Fruit fly (Drosophila melanogaster) whole organism, prepupa: ENCODE data around the gene SK.

Experiments used
- Blimp-1 ChIP-seq: fragments of 200-800 bp; sonication (Bioruptor generic); optimal IDR thresholded peaks from 3 replicates; lab custom pipeline; 2017; ENCODE audit warnings: missing biosample characterization, missing genetic modification characterization, mild to moderate bottlenecking, moderate library complexity, missing genetic modification reagents
- CG10631 ChIP-seq: fragments of 200-800 bp; sonication (Bioruptor generic); optimal IDR thresholded peaks from 2 replicates; lab custom pipeline; 2016; ENCODE audit warnings: missing biosample characterization, missing genetic modification characterization
- CG10669 ChIP-seq: fragments of 200-800 bp; sonication (Bioruptor generic); optimal IDR thresholded peaks from 3 replicates; lab custom pipeline; 2018; ENCODE audit warnings: missing biosample characterization, mild to moderate bottlenecking, missing genetic modification characterization, moderate library complexity
- CG11762 ChIP-seq: fragments of 200-800 bp; sonication (Bioruptor generic); optimal IDR thresholded peaks from 3 replicates; lab custom pipeline; 2016; ENCODE audit warnings: missing biosample characterization, missing genetic modification characterization; ENCODE audit not compliant: insufficient read depth
- CG3032 ChIP-seq: fragments of 200-800 bp; optimal IDR thresholded peaks from 2 replicates; lab custom pipeline; 2019; ENCODE audit warnings: missing biosample characterization, mild to moderate bottlenecking, missing genetic modification characterization, moderate library complexity
- CG31627 ChIP-seq: fragments of 200-800 bp; sonication (Bioruptor generic); optimal IDR thresholded peaks from 3 replicates; lab custom pipeline; 2016; ENCODE audit warnings: missing biosample characterization, missing genetic modification characterization
- CG34406 ChIP-seq: fragments of 200-800 bp; sonication (Bioruptor generic); optimal IDR thresholded peaks from 3 replicates; lab custom pipeline; 2016; ENCODE audit warnings: missing biosample characterization, missing genetic modification characterization
- CG3919 ChIP-seq: fragments of 200-800 bp; sonication (Bioruptor generic); optimal IDR thresholded peaks from 3 replicates; lab custom pipeline; 2016; ENCODE audit warnings: missing biosample characterization, missing genetic modification characterization
- CG6163 ChIP-seq: fragments of 200-800 bp; sonication (Bioruptor generic); IDR thresholded peaks from 3 replicates; pipeline ENCODE4 v1.3.6; 2022; ENCODE audit warnings: missing biosample characterization, missing genetic modification characterization
- CG6792 ChIP-seq: fragments of 200-800 bp; sonication (Bioruptor generic); optimal IDR thresholded peaks from 3 replicates; lab custom pipeline; 2016; ENCODE audit warnings: missing biosample characterization, missing genetic modification characterization
- CG6808 ChIP-seq: fragments of 200-800 bp; sonication (Bioruptor generic); optimal IDR thresholded peaks from 3 replicates; lab custom pipeline; 2017; ENCODE audit warnings: missing biosample characterization, missing genetic modification characterization, mild to moderate bottlenecking, moderate library complexity, missing genetic modification reagents
- CG6854 ChIP-seq: fragments of 200-800 bp; sonication (Bioruptor generic); optimal IDR thresholded peaks from 2 replicates; lab custom pipeline; 2017; ENCODE audit warnings: missing biosample characterization, mild to moderate bottlenecking, missing genetic modification characterization
- CG8319 ChIP-seq: fragments of 200-800 bp; sonication (Bioruptor generic); optimal IDR thresholded peaks from 3 replicates; lab custom pipeline; 2016; ENCODE audit warnings: missing biosample characterization, missing genetic modification characterization
- Eip78C ChIP-seq: fragments of 200-800 bp; sonication (Bioruptor generic); peaks from one replicate; lab custom pipeline; 2016; ENCODE audit warnings: missing biosample characterization, missing genetic modification characterization
- Ets21C ChIP-seq: fragments of 200-800 bp; sonication (Bioruptor generic); optimal IDR thresholded peaks from 3 replicates; lab custom pipeline; 2016; ENCODE audit warnings: missing biosample characterization, missing genetic modification characterization
- Hr38 ChIP-seq: sonication (Bioruptor generic); optimal IDR thresholded peaks from 2 replicates; lab custom pipeline; 2016; ENCODE audit warnings: missing biosample characterization, missing genetic modification characterization
- Lpt ChIP-seq: fragments of 200-800 bp; sonication (Bioruptor generic); optimal IDR thresholded peaks from 3 replicates; lab custom pipeline; 2016; ENCODE audit warnings: missing biosample characterization, missing genetic modification characterization
- Met ChIP-seq: fragments of 200-800 bp; sonication (Bioruptor generic); optimal IDR thresholded peaks from 3 replicates; lab custom pipeline; 2016; ENCODE audit warnings: missing biosample characterization, missing genetic modification characterization
- Smox ChIP-seq: fragments of 200-800 bp; sonication (Bioruptor generic); optimal IDR thresholded peaks from 3 replicates; lab custom pipeline; 2016; ENCODE audit warnings: missing biosample characterization, missing genetic modification characterization
- Sox102F ChIP-seq: fragments of 200-800 bp; sonication (Bioruptor generic); optimal IDR thresholded peaks from 2 replicates; lab custom pipeline; 2016; ENCODE audit warnings: missing biosample characterization, mild to moderate bottlenecking, missing genetic modification characterization
- achi ChIP-seq: fragments of 200-800 bp; sonication (Bioruptor generic); optimal IDR thresholded peaks from 3 replicates; lab custom pipeline; 2016; ENCODE audit warnings: missing biosample characterization, missing genetic modification characterization
- acj6 ChIP-seq: fragments of 200-800 bp; sonication (Bioruptor generic); optimal IDR thresholded peaks from 3 replicates; lab custom pipeline; 2016; ENCODE audit warnings: missing biosample characterization, missing genetic modification characterization
- cyc ChIP-seq: fragments of 200-800 bp; sonication (Bioruptor generic); optimal IDR thresholded peaks from 3 replicates; lab custom pipeline; 2016; ENCODE audit warnings: missing biosample characterization, missing genetic modification characterization
- dsx ChIP-seq: fragments of 200-800 bp; optimal IDR thresholded peaks from 3 replicates; lab custom pipeline; 2019; ENCODE audit warnings: missing biosample characterization, mild to moderate bottlenecking, missing genetic modification characterization, moderate library complexity; ENCODE audit not compliant: poor library complexity, severe bottlenecking
- esn ChIP-seq: fragments of 200-800 bp; sonication (Bioruptor generic); optimal IDR thresholded peaks from 2 replicates; lab custom pipeline; 2016; ENCODE audit warnings: missing biosample characterization, mild to moderate bottlenecking, missing genetic modification characterization, moderate library complexity
- fd59A ChIP-seq: fragments of 200-800 bp; sonication (Bioruptor generic); optimal IDR thresholded peaks from 2 replicates; lab custom pipeline; 2017; ENCODE audit warnings: missing biosample characterization, mild to moderate bottlenecking, missing genetic modification characterization, missing genetic modification reagents
- fd85E ChIP-seq: fragments of 200-800 bp; sonication (Bioruptor generic); optimal IDR thresholded peaks from 3 replicates; lab custom pipeline; 2016; ENCODE audit warnings: missing biosample characterization, missing genetic modification characterization
- fkh ChIP-seq: fragments of 200-800 bp; sonication (Bioruptor generic); optimal IDR thresholded peaks from 3 replicates; lab custom pipeline; 2017; ENCODE audit warnings: missing biosample characterization, mild to moderate bottlenecking, missing genetic modification characterization, moderate library complexity
- lz ChIP-seq: fragments of 200-800 bp; sonication (Bioruptor generic); optimal IDR thresholded peaks from 3 replicates; lab custom pipeline; 2016; ENCODE audit warnings: missing biosample characterization, missing genetic modification characterization
- salr ChIP-seq, 2 experiments: fragments of 200-800 bp; sonication (Bioruptor generic); optimal IDR thresholded peaks; 3 replicates each; lab custom pipeline; 2016 to 2018; ENCODE audit warnings: missing biosample characterization in 2 of 2, missing genetic modification characterization in 2 of 2, mild to moderate bottlenecking in 1 of 2
- spab ChIP-seq: fragments of 200-800 bp; sonication (Bioruptor generic); optimal IDR thresholded peaks from 2 replicates; lab custom pipeline; 2017; ENCODE audit warnings: missing biosample characterization, mild to moderate bottlenecking, missing genetic modification characterization, missing genetic modification reagents
- svp ChIP-seq: fragments of 200-800 bp; sonication (Bioruptor generic); peaks from one replicate; lab custom pipeline; 2016; ENCODE audit warnings: missing biosample characterization, missing genetic modification characterization
- topi ChIP-seq: fragments of 200-800 bp; sonication (Bioruptor generic); optimal IDR thresholded peaks from 3 replicates; lab custom pipeline; 2016; ENCODE audit warnings: missing biosample characterization, missing genetic modification characterization
- vri ChIP-seq: fragments of 200-800 bp; sonication (Bioruptor generic); optimal IDR thresholded peaks from 3 replicates; lab custom pipeline; 2016; ENCODE audit warnings: missing biosample characterization, mild to moderate bottlenecking, missing genetic modification characterization

Gene SK

DNA sequence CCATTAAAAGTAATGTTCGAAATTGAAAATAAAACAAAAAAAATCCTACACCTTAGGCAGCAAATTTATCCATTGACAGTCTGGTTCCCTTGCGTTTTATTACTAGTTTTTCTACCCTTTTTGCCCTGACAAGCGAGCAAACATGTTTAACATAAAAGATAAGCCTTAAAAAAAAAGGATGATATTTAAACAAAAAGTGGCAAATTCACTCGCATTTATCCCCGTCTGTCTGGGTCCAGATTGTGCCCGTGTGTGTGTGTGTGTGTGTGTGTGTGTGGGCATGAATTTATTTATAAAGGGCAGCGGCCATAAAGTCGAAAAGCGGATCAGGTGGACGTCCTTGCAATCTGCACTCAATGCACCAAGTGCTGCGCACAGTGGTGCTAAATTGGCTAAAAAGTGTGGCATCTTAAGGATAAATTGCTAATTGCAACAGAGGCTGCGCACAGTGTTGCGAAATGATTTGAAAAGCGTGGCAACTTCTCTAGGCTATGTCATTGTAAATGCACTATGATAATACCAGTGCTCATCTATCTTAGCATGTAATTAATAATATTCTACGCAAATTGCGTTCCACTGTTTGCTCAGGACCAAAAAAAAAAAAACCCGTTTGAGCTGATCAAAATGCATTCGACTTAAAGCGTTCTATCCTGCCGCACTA lies 39.3 kb upstream of the SK start (continued):
- TF ChIP-seq salr (GFP tag; optimal IDR thresholded peaks at IDR 0.05; lab: Kevin White, UChicago), result peak in 1 of 2 experiments; percentile 51
- peak; percentile 30 for TF ChIP-seq cyc
- TF ChIP-seq, all 60 proteins: peak for 37

DNA sequence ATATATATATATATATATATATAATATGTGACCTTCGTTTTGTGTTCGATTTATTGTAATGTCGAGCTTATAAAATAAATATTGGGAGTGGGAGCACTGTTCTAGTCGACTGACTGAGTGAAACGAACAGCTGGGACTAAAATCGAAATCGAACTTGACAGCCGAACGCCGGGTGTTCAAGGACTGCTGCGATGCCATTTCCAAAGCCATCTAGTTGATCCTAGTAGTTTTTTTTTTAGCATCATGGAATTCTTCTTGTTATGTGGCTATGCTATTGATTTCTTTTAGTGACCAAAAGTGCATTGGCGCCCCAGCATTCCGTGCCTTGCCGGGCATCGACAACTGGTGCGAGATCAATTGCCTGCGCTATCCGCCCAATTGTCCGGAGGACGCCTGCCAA lies 34.4 kb upstream of the SK start, which contains the start of gene CG3323:
TSS of gene CG3323 (minus strand) at position 101 of the 400 bp plus-strand sequence.
- no peak for TF ChIP-seq CG3032
- no peak for TF ChIP-seq fkh
- no peak for TF ChIP-seq fd59A (GFP tag; lab: Kevin White, UChicago)
- TF ChIP-seq Smox, result no peak
- no peak for TF ChIP-seq spab
- no peak for TF ChIP-seq Hr38 (GFP tag; lab: Kevin White, UChicago)
- TF ChIP-seq lz (GFP tag; lab: Kevin White, UChicago), result no peak
- TF ChIP-seq Sox102F (GFP tag; lab: Kevin White, UChicago), result no peak
- TF ChIP-seq Lpt, result no peak
- TF ChIP-seq Met (GFP tag; lab: Kevin White, UChicago), result no peak
- no peak for TF ChIP-seq vri
- TF ChIP-seq CG6163 (GFP tag; lab: Robert Waterston, UW), result no peak
- no peak for TF ChIP-seq Ets21C (GFP tag; lab: Kevin White, UChicago)
- no peak for TF ChIP-seq fd85E (GFP tag; lab: Kevin White, UChicago)
- no peak for TF ChIP-seq CG3919
- no peak for TF ChIP-seq dsx (GFP tag; lab: Kevin White, UChicago)
- TF ChIP-seq, all 60 proteins: peak for 0

DNA sequence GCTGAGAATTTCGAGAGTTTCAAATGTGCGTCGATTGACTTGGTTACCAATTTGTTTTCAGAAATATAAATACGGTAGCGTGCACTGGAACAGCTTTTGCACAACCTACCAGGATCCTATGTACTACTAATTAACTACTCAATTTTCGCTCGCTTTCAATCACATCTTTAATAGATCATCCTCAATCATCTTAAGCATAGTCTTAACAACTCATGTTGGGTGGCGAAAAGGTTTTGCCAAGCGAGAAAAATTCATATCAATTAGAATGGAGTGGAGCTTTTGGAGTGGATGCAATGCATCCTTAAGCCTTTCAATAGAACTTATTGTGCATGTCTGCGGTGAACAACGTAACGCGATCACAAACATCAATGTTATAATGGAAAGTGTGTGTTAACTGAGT lies 32.7 kb upstream of the SK start, which contains the start of gene CG17764:
TSS of gene CG17764 (minus strand) at position 101 of the 400 bp plus-strand sequence.
- TF ChIP-seq svp (GFP tag; lab: Kevin White, UChicago) (no peak), CG6854 (no peak), Ets21C (GFP tag; lab: Kevin White, UChicago) (no peak), CG10669 (GFP tag; lab: Kevin White, UChicago) (no peak), CG6792 (GFP tag; lab: Kevin White, UChicago) (no peak), CG6808 (no peak), CG8319 (no peak), CG11762 (GFP tag; lab: Kevin White, UChicago) (no peak), Blimp-1 (GFP tag; lab: Kevin White, UChicago) (no peak), CG10631 (GFP tag; lab: Kevin White, UChicago) (no peak), Met (GFP tag; lab: Kevin White, UChicago) (no peak), fd59A (GFP tag; lab: Kevin White, UChicago) (no peak), topi (no peak), cyc (no peak)

dm6 chrX:5308963-5309362 lies 31.1 kb upstream of the SK start, which contains the start of the genes Cdk7 and snf:
Gene Cdk7 (minus strand): TSS chrX:5308983.
Gene snf (plus strand): TSS chrX:5309242.
- TF ChIP-seq lz (GFP tag; lab: Kevin White, UChicago), result peak; percentile 42
- TF ChIP-seq acj6, result peak; percentile 16
- TF ChIP-seq achi (GFP tag; lab: Kevin White, UChicago), result peak; percentile 13
- peak; percentile 25 for TF ChIP-seq CG3919
- TF ChIP-seq esn (GFP tag; lab: Kevin White, UChicago), result peak; percentile 42
- peak; percentile 0 for TF ChIP-seq CG6792 (GFP tag; lab: Kevin White, UChicago)
- TF ChIP-seq CG10631 (GFP tag; lab: Kevin White, UChicago), result peak; percentile 27
- TF ChIP-seq dsx (GFP tag; lab: Kevin White, UChicago), result no peak
- TF ChIP-seq CG34406 (GFP tag; lab: Kevin White, UChicago), result no peak
- peak; percentile 44 for TF ChIP-seq CG31627 (GFP tag; lab: Kevin White, UChicago)
- TF ChIP-seq CG10669 (GFP tag; lab: Kevin White, UChicago), result no peak
- peak; percentile 20 for TF ChIP-seq Eip78C (GFP tag; lab: Kevin White, UChicago)
- peak; percentile 27 for TF ChIP-seq cyc
